Worm (Caenorhabditis elegans) whole organism, L2 larva: ENCODE data around the gene C18D11.9.

Experiments used
- aly-2 ChIP-seq: fragments of 150-350 bp; optimal IDR thresholded peaks from 2 replicates; lab custom pipeline; 2014; ENCODE audit warnings: missing biosample characterization, missing genetic modification characterization
- ama-1 ChIP-seq: fragments of 150-350 bp; optimal IDR thresholded peaks from 2 replicates; lab custom pipeline; 2018; ENCODE audit warnings: inconsistent platforms
- crh-2 ChIP-seq: sonication (generic microtip); optimal IDR thresholded peaks from 2 replicates; lab custom pipeline; 2017; ENCODE audit warnings: missing biosample characterization, missing genetic modification characterization
- elt-3 ChIP-seq: sonication (generic microtip); optimal IDR thresholded peaks from 2 replicates; lab custom pipeline; 2017; ENCODE audit warnings: missing biosample characterization, missing genetic modification characterization
- fos-1 ChIP-seq: fragments of 150-350 bp; optimal IDR thresholded peaks from 2 replicates; lab custom pipeline; 2014; ENCODE audit warnings: missing biosample characterization, missing genetic modification characterization
- lin-13 ChIP-seq: fragments of 150-350 bp; optimal IDR thresholded peaks from 2 replicates; lab custom pipeline; 2014; ENCODE audit warnings: missing biosample characterization, missing genetic modification reagents, missing genetic modification characterization
- lsy-2 ChIP-seq, 2 experiments: fragments of 150-350 bp in 1 of 2; sonication (generic microtip) in 1 of 2; optimal IDR thresholded peaks; 2 replicates each; lab custom pipeline; 2014 to 2017; ENCODE audit warnings: missing biosample characterization in 2 of 2, missing genetic modification characterization in 2 of 2
- mab-5 ChIP-seq: fragments of 150-350 bp; optimal IDR thresholded peaks from 2 replicates; lab custom pipeline; 2014; ENCODE audit warnings: missing biosample characterization, missing genetic modification characterization
- nhr-237 ChIP-seq: fragments of 150-350 bp; optimal IDR thresholded peaks from 2 replicates; lab custom pipeline; 2014; ENCODE audit warnings: missing biosample characterization, missing genetic modification characterization
- nhr-77 ChIP-seq: fragments of 150-350 bp; optimal IDR thresholded peaks from 2 replicates; lab custom pipeline; 2014; ENCODE audit warnings: missing biosample characterization, missing genetic modification characterization
- snpc-4 ChIP-seq: fragments of 150-350 bp; optimal IDR thresholded peaks from 2 replicates; lab custom pipeline; 2014; ENCODE audit warnings: missing biosample characterization, missing genetic modification characterization
- unc-39 ChIP-seq: fragments of 150-350 bp; optimal IDR thresholded peaks from 2 replicates; lab custom pipeline; 2014; ENCODE audit warnings: missing biosample characterization, missing genetic modification characterization
- unc-62 ChIP-seq: fragments of 150-350 bp; optimal IDR thresholded peaks from 2 replicates; lab custom pipeline; 2014; ENCODE audit warnings: missing biosample characterization, missing genetic modification reagents, missing genetic modification characterization
- ztf-4 ChIP-seq: fragments of 150-350 bp; optimal IDR thresholded peaks from 2 replicates; lab custom pipeline; 2014; ENCODE audit warnings: missing biosample characterization, missing genetic modification characterization

DNA sequence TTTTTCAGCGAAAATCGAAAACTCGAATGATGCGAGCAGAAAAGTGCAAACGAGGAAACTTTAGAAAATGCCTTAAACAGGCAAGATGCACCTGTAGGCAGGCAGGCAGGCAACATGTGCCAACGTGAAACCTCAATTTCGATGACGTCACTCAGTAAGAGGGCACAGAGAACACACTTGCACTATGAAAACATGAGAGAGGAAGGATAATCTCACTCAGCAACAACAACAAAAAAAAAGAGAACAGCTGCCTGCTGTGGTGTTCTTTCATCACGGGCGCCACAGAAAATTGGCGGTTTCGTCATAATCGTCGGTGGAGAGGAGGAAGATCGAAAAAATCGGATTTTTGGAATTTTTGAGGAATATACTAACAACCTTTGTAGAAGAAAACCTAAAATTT lies 25.2 kb downstream of the C18D11.9 start:
- TF ChIP-seq ztf-4 (tag; lab: Kevin White, UChicago) = no peak
- TF ChIP-seq nhr-237 (tag; lab: Kevin White, UChicago) = no peak
- no peak for TF ChIP-seq fos-1
- TF ChIP-seq snpc-4 = no peak
- TF ChIP-seq mab-5 = no peak
- no peak for TF ChIP-seq lin-13
- no peak for TF ChIP-seq lsy-2 (tag; optimal IDR thresholded peaks at IDR 0.05; lab: Kevin White, UChicago)
- TF ChIP-seq ama-1 (lab: Kevin White, UChicago) = no peak
- no peak for TF ChIP-seq crh-2 (tag; lab: Kevin White, UChicago)
- TF ChIP-seq nhr-77 (tag; lab: Kevin White, UChicago) = no peak
- TF ChIP-seq elt-3 (tag; lab: Kevin White, UChicago) = no peak
- no peak for TF ChIP-seq unc-62 (GFP tag; lab: Kevin White, UChicago)
- no peak for TF ChIP-seq unc-39
- no peak for TF ChIP-seq aly-2 (tag; lab: Kevin White, UChicago)
